Worm (Caenorhabditis elegans) whole organism, mixed stage, embryonic: Measurements from ENCODE around the gene C18E9.5.

Experiments used
- M03D4.4 ChIP-seq: sonication (generic microtip); optimal IDR thresholded peaks from 2 replicates; lab custom pipeline; 2017; ENCODE audit warnings: mild to moderate bottlenecking, missing genetic modification characterization, missing compliant biosample characterization
- bed-3 ChIP-seq: fragments of 200-800 bp; sonication (Bioruptor generic); optimal IDR thresholded peaks from 3 replicates; lab custom pipeline; 2018; ENCODE audit warnings: mild to moderate bottlenecking, missing genetic modification characterization, moderate library complexity, missing compliant biosample characterization
- blmp-1 ChIP-seq: fragments of 150-350 bp; optimal IDR thresholded peaks from 2 replicates; lab custom pipeline; 2014; ENCODE audit warnings: missing biosample characterization, missing genetic modification characterization
- ceh-39 ChIP-seq: fragments of 150-350 bp; optimal IDR thresholded peaks from 2 replicates; lab custom pipeline; 2014; ENCODE audit warnings: missing biosample characterization, missing genetic modification characterization
- ceh-83 ChIP-seq: fragments of 200-800 bp; sonication (Bioruptor generic); optimal IDR thresholded peaks from 2 replicates; lab custom pipeline; 2018; ENCODE audit warnings: mild to moderate bottlenecking, missing genetic modification characterization, missing compliant biosample characterization
- ces-1 ChIP-seq: fragments of 150-350 bp; optimal IDR thresholded peaks from 2 replicates; lab custom pipeline; 2014; ENCODE audit warnings: missing biosample characterization, missing genetic modification reagents, missing genetic modification characterization
- cnd-1 ChIP-seq: fragments of 200-800 bp; sonication (Bioruptor generic); optimal IDR thresholded peaks from 2 replicates; lab custom pipeline; 2018; ENCODE audit warnings: mild to moderate bottlenecking, missing genetic modification characterization, missing compliant biosample characterization
- drap-1 ChIP-seq: fragments of 200-800 bp; sonication (Bioruptor generic); optimal IDR thresholded peaks from 3 replicates; lab custom pipeline; 2018; ENCODE audit warnings: mild to moderate bottlenecking, missing genetic modification characterization, missing compliant biosample characterization
- elt-1 ChIP-seq: sonication (generic microtip); optimal IDR thresholded peaks from 2 replicates; lab custom pipeline; 2017; ENCODE audit warnings: missing genetic modification characterization, mild to moderate bottlenecking, missing compliant biosample characterization, antibody characterized with exemption, moderate library complexity, borderline replicate concordance; ENCODE audit not compliant: insufficient read depth
- elt-3 ChIP-seq: fragments of 150-350 bp; optimal IDR thresholded peaks from 2 replicates; lab custom pipeline; 2014; ENCODE audit warnings: missing biosample characterization, missing genetic modification characterization
- flh-1 ChIP-seq: fragments of 200-800 bp; sonication (Bioruptor generic); optimal IDR thresholded peaks from 2 replicates; lab custom pipeline; 2018; ENCODE audit warnings: mild to moderate bottlenecking, missing genetic modification characterization, moderate library complexity, missing compliant biosample characterization
- ham-2 ChIP-seq: fragments of 200-800 bp; sonication (Bioruptor generic); optimal IDR thresholded peaks from 2 replicates; lab custom pipeline; 2018; ENCODE audit warnings: mild to moderate bottlenecking, missing genetic modification characterization, missing compliant biosample characterization
- hlh-1 ChIP-seq: fragments of 150-350 bp; optimal IDR thresholded peaks from 2 replicates; lab custom pipeline; 2014; ENCODE audit warnings: missing biosample characterization, missing genetic modification reagents, missing genetic modification characterization
- lin-13 ChIP-seq: fragments of 150-350 bp; optimal IDR thresholded peaks from 2 replicates; lab custom pipeline; 2014; ENCODE audit warnings: missing biosample characterization, missing genetic modification characterization
- lsy-2 ChIP-seq: fragments of 150-350 bp; optimal IDR thresholded peaks from 2 replicates; lab custom pipeline; 2014; ENCODE audit warnings: missing biosample characterization, missing genetic modification characterization
- mab-5 ChIP-seq: fragments of 150-350 bp; optimal IDR thresholded peaks from 2 replicates; lab custom pipeline; 2014; ENCODE audit warnings: missing biosample characterization, missing genetic modification characterization
- mep-1 ChIP-seq: fragments of 150-350 bp; optimal IDR thresholded peaks from 2 replicates; lab custom pipeline; 2017; ENCODE audit warnings: missing biosample characterization, missing genetic modification reagents, missing genetic modification characterization, inconsistent platforms
- mls-2 ChIP-seq: sonication (generic microtip); optimal IDR thresholded peaks from 2 replicates; lab custom pipeline; 2016; ENCODE audit warnings: mild to moderate bottlenecking, missing genetic modification characterization, moderate library complexity, missing compliant biosample characterization
- nhr-12 ChIP-seq: fragments of 150-350 bp; optimal IDR thresholded peaks from 2 replicates; lab custom pipeline; 2014; ENCODE audit warnings: missing biosample characterization, missing genetic modification characterization
- nhr-237 ChIP-seq: fragments of 150-350 bp; optimal IDR thresholded peaks from 2 replicates; lab custom pipeline; 2014; ENCODE audit warnings: missing biosample characterization, missing genetic modification characterization
- nhr-28 ChIP-seq: fragments of 150-350 bp; optimal IDR thresholded peaks from 2 replicates; lab custom pipeline; 2014; ENCODE audit warnings: missing biosample characterization, missing genetic modification characterization
- pha-4 ChIP-seq: fragments of 150-350 bp; optimal IDR thresholded peaks from 2 replicates; lab custom pipeline; 2018; ENCODE audit warnings: missing biosample characterization, missing genetic modification reagents, missing genetic modification characterization
- snpc-4 ChIP-seq: fragments of 150-350 bp; optimal IDR thresholded peaks from 2 replicates; lab custom pipeline; 2014; ENCODE audit warnings: missing biosample characterization, missing genetic modification characterization
- sptf-1 ChIP-seq: sonication (generic microtip); optimal IDR thresholded peaks from 2 replicates; lab custom pipeline; 2017; ENCODE audit warnings: mild to moderate bottlenecking, missing genetic modification characterization, moderate library complexity, missing compliant biosample characterization
- tbx-8 ChIP-seq: fragments of 200-800 bp; sonication (Bioruptor generic); optimal IDR thresholded peaks from 2 replicates; lab custom pipeline; 2018; ENCODE audit warnings: mild to moderate bottlenecking, missing genetic modification characterization, moderate library complexity, missing compliant biosample characterization
- unc-120 ChIP-seq: sonication (generic microtip); optimal IDR thresholded peaks from 2 replicates; lab custom pipeline; 2017; ENCODE audit warnings: missing genetic modification characterization, missing compliant biosample characterization; ENCODE audit not compliant: poor library complexity, severe bottlenecking
- unc-39 ChIP-seq: fragments of 150-350 bp; optimal IDR thresholded peaks from 2 replicates; lab custom pipeline; 2014; ENCODE audit warnings: missing biosample characterization, missing genetic modification characterization
- unc-62 ChIP-seq: fragments of 150-350 bp; optimal IDR thresholded peaks from 2 replicates; lab custom pipeline; 2014; ENCODE audit warnings: missing biosample characterization, missing genetic modification reagents, missing genetic modification characterization
- ztf-11 ChIP-seq: fragments of 150-350 bp; optimal IDR thresholded peaks from 2 replicates; lab custom pipeline; 2014; ENCODE audit warnings: missing biosample characterization, missing genetic modification characterization

Gene C18E9.5

DNA sequence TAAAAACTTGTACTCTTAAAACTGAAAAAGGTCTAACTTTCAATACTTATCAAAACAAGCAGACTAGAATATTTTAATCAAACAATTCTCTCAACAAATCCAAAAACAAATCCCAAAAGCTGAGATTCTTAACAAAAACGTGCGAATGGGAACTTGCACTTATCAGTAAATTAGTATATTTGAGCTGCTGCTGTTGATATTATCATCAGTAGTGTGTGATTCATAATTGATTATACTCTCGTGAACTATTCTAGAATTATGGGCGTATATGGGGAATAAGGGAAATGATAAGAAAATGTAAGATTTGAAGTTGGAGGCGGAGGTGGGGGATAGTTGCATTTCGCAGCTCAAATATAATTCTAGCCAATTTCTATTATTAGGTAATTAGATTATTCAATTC lies 44.4 kb downstream of the C18E9.5 start:
- TF ChIP-seq lin-13 (tag; lab: Kevin White, UChicago) (no peak), sptf-1 (no peak), M03D4.4 (tag; lab: Kevin White, UChicago) (no peak), cnd-1 (no peak), ceh-83 (GFP tag; lab: Kevin White, UChicago) (no peak), ceh-39 (tag; lab: Kevin White, UChicago) (no peak)

DNA sequence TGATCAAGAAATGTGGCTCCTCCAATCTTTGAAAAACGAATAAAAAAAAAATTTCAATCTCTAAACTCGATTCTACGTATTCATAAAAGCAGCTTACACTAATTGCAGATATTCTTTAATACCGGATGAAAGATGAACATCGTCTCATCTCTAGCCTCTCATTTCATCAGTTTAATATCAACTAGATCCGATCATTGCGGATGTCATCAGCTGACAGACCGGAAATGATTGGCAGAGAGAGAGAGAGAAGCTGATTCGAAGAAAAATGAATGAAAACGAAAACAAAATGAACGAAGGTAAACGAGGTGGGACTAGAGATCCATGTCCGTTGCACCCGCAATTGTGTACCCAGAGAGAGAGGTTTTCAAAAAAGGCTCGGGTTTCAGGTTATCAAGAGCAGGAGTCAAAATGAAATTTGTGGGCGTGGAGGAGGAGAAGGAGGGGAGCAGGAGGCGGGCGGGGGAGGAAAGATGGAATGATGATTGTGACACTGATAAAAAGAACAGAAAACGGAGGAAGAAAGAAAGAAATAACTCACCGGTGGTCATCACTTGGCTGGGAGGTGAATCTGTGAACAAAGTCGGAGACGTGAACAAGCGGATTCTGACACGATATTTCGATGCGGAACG lies 45.2 kb downstream of the C18E9.5 start:
- TF ChIP-seq mep-1 (tag; lab: Kevin White, UChicago) (no peak), ces-1 (GFP tag; lab: Kevin White, UChicago) (no peak), snpc-4 (no peak), flh-1 (GFP tag; lab: Kevin White, UChicago) (no peak), bed-3 (GFP tag; lab: Kevin White, UChicago) (no peak), unc-39 (tag; lab: Kevin White, UChicago) (no peak), lin-13 (tag; lab: Kevin White, UChicago) (no peak), unc-62 (peak; percentile 74), elt-3 (tag; lab: Kevin White, UChicago) (no peak), hlh-1 (tag; lab: Kevin White, UChicago) (peak; percentile 73), ztf-11 (no peak), unc-120 (peak; percentile 33)

DNA sequence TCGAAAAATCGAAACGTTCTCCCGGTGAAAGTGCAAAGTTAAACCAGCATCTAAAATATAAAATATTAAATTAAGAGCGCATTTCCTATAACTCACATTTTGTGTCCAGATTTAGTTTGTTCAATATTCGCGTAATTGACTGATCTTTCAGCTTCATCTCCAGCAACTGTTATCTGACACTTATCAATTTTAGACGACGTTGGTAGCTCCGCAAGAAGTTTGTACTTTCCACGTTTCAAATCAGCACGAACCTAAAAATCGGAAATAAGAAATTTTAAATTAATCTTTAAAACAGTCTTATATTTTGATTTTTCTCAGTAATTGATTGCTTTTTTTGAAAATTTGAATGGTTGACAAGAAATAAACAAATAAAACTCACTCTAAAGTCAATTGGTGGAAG lies 47.8 kb downstream of the C18E9.5 start:
- TF ChIP-seq ham-2 (GFP tag; lab: Kevin White, UChicago): no peak
- no peak for TF ChIP-seq flh-1 (GFP tag; lab: Kevin White, UChicago)
- no peak for TF ChIP-seq unc-39 (tag; lab: Kevin White, UChicago)
- TF ChIP-seq nhr-12: no peak
- TF ChIP-seq ceh-39 (tag; lab: Kevin White, UChicago): no peak
- TF ChIP-seq ceh-83 (GFP tag; lab: Kevin White, UChicago): no peak
- TF ChIP-seq lsy-2: no peak
- no peak for TF ChIP-seq tbx-8
- no peak for TF ChIP-seq ces-1 (GFP tag; lab: Kevin White, UChicago)
- no peak for TF ChIP-seq nhr-237
- TF ChIP-seq mab-5 (tag; lab: Kevin White, UChicago): no peak
- TF ChIP-seq M03D4.4 (tag; lab: Kevin White, UChicago): no peak
- TF ChIP-seq nhr-28 (tag; lab: Kevin White, UChicago): no peak
- no peak for TF ChIP-seq mls-2
- TF ChIP-seq pha-4 (tag; lab: Kevin White, UChicago): no peak
- TF ChIP-seq mep-1 (tag; lab: Kevin White, UChicago): no peak
- no peak for TF ChIP-seq drap-1 (GFP tag; lab: Kevin White, UChicago)

- TF ChIP-seq nhr-28 (tag; lab: Kevin White, UChicago) (no peak), tbx-8 (no peak), flh-1 (GFP tag; lab: Kevin White, UChicago) (no peak), elt-1 (tag; lab: Kevin White, UChicago) (no peak), ceh-39 (tag; lab: Kevin White, UChicago) (no peak), unc-39 (tag; lab: Kevin White, UChicago) (no peak), cnd-1 (no peak), mls-2 (no peak), blmp-1 (no peak), snpc-4 (no peak), nhr-237 (no peak), sptf-1 (no peak), drap-1 (GFP tag; lab: Kevin White, UChicago) (no peak)
- TF ChIP-seq, all 35 proteins: peak for 0
Observed at ce11 chrII:9019704-9020103, 49.9 kb downstream of the C18E9.5 start, which contains the start of gene dep-1. dep-1 (minus strand) TSS chrII:9019798.
